Worm (Caenorhabditis elegans) whole organism, L1 larva: ENCODE results near the gene eelo-2.

ENCODE experiments used
- C04F5.9 ChIP-seq: sonication (generic microtip); optimal IDR thresholded peaks from 2 replicates; lab custom pipeline; 2016; ENCODE audit warnings: missing genetic modification characterization, missing compliant biosample characterization
- C16A3.4 ChIP-seq: fragments of 150-350 bp; optimal IDR thresholded peaks from 2 replicates; lab custom pipeline; 2014; ENCODE audit warnings: missing biosample characterization, missing genetic modification characterization
- F16B12.6 ChIP-seq: fragments of 150-350 bp; optimal IDR thresholded peaks from 2 replicates; lab custom pipeline; 2014; ENCODE audit warnings: missing biosample characterization, missing genetic modification characterization
- Y116A8C.19 ChIP-seq: sonication (generic microtip); optimal IDR thresholded peaks from 2 replicates; lab custom pipeline; 2016; ENCODE audit warnings: missing compliant biosample characterization, missing genetic modification characterization, borderline replicate concordance
- aha-1 ChIP-seq: fragments of 150-350 bp; optimal IDR thresholded peaks from 2 replicates; lab custom pipeline; 2014; ENCODE audit warnings: missing biosample characterization, missing genetic modification characterization
- ama-1 ChIP-seq: fragments of 150-350 bp; optimal IDR thresholded peaks from 2 replicates; lab custom pipeline; 2014
- blmp-1 ChIP-seq: fragments of 150-350 bp; optimal IDR thresholded peaks from 2 replicates; lab custom pipeline; 2014; ENCODE audit warnings: missing biosample characterization, missing genetic modification characterization
- ceh-82 ChIP-seq, 3 experiments: fragments of 150-350 bp in 1 of 3; sonication (generic microtip) in 2 of 3; optimal IDR thresholded peaks; 2 replicates each; lab custom pipeline; 2014 to 2017; ENCODE audit warnings: missing biosample characterization in 3 of 3, missing genetic modification characterization in 3 of 3
- ceh-88 ChIP-seq: fragments of 200-800 bp; sonication (Bioruptor generic); IDR thresholded peaks from 2 replicates; pipeline ENCODE4 v1.3.6; 2022; ENCODE audit warnings: missing genetic modification characterization, missing compliant biosample characterization
- dpl-1 ChIP-seq, 3 experiments: fragments of 150-350 bp in 2 of 3; sonication (generic microtip) in 1 of 3; optimal IDR thresholded peaks; 2 replicates each; lab custom pipeline; 2014 to 2017; ENCODE audit warnings: missing biosample characterization in 3 of 3, missing genetic modification characterization in 3 of 3, missing genetic modification reagents in 3 of 3
- dsc-1 ChIP-seq: sonication (generic microtip); optimal IDR thresholded peaks from 2 replicates; lab custom pipeline; 2016; ENCODE audit warnings: mild to moderate bottlenecking, missing genetic modification characterization, missing compliant biosample characterization
- efl-3 ChIP-seq: fragments of 200-800 bp; sonication (Bioruptor generic); optimal IDR thresholded peaks from 2 replicates; lab custom pipeline; 2018; ENCODE audit warnings: mild to moderate bottlenecking, missing genetic modification characterization, missing compliant biosample characterization
- egl-13 ChIP-seq: sonication (generic microtip); optimal IDR thresholded peaks from 2 replicates; lab custom pipeline; 2016; ENCODE audit warnings: missing genotype, missing genetic modification reagents, missing genetic modification characterization, missing compliant biosample characterization
- ets-5 ChIP-seq: fragments of 200-800 bp; sonication (Bioruptor generic); IDR thresholded peaks from 2 replicates; pipeline ENCODE4 v1.3.6; 2022; ENCODE audit warnings: missing genetic modification characterization, missing compliant biosample characterization
- fkh-10 ChIP-seq: sonication (generic microtip); optimal IDR thresholded peaks from 2 replicates; lab custom pipeline; 2017; ENCODE audit warnings: missing biosample characterization, missing genetic modification reagents, missing genetic modification characterization
- fkh-4 ChIP-seq: sonication (generic microtip); optimal IDR thresholded peaks from 2 replicates; lab custom pipeline; 2016; ENCODE audit warnings: missing compliant biosample characterization, missing genetic modification characterization, borderline replicate concordance
- hlh-17 ChIP-seq: fragments of 200-800 bp; sonication (Bioruptor generic); optimal IDR thresholded peaks from 2 replicates; lab custom pipeline; 2018; ENCODE audit warnings: missing genetic modification characterization, mild to moderate bottlenecking, missing compliant biosample characterization, moderate library complexity, borderline replicate concordance
- irx-1 ChIP-seq: sonication (generic microtip); optimal IDR thresholded peaks from 2 replicates; lab custom pipeline; 2016; ENCODE audit warnings: missing genetic modification characterization, missing compliant biosample characterization
- isw-1 ChIP-seq: fragments of 200-800 bp; sonication (Bioruptor generic); IDR thresholded peaks from 2 replicates; pipeline ENCODE4 v1.3.6; 2022; ENCODE audit warnings: missing genetic modification characterization, missing compliant biosample characterization
- jun-1 ChIP-seq: fragments of 150-350 bp; optimal IDR thresholded peaks from 2 replicates; lab custom pipeline; 2014; ENCODE audit warnings: missing biosample characterization, missing genetic modification reagents, missing genetic modification characterization
- lin-13 ChIP-seq: fragments of 150-350 bp; optimal IDR thresholded peaks from 2 replicates; lab custom pipeline; 2014; ENCODE audit warnings: missing biosample characterization, missing genetic modification reagents, missing genetic modification characterization
- lin-35 ChIP-seq, 2 experiments: fragments of 150-350 bp; optimal IDR thresholded peaks; 2 replicates each; lab custom pipeline; 2014; ENCODE audit warnings: missing biosample characterization in 2 of 2, missing genetic modification characterization in 2 of 2, missing genetic modification reagents in 2 of 2
- lir-3 ChIP-seq: sonication (generic microtip); optimal IDR thresholded peaks from 2 replicates; lab custom pipeline; 2016; ENCODE audit warnings: mild to moderate bottlenecking, missing genetic modification characterization, moderate library complexity, missing compliant biosample characterization; ENCODE audit not compliant: poor library complexity
- mep-1 ChIP-seq: fragments of 150-350 bp; optimal IDR thresholded peaks from 2 replicates; lab custom pipeline; 2014; ENCODE audit warnings: missing biosample characterization, missing genetic modification characterization
- nhr-12 ChIP-seq: sonication (generic microtip); optimal IDR thresholded peaks from 2 replicates; lab custom pipeline; 2017; ENCODE audit warnings: missing biosample characterization, missing genetic modification characterization
- nhr-20 ChIP-seq: sonication (generic microtip); optimal IDR thresholded peaks from 2 replicates; lab custom pipeline; 2016; ENCODE audit warnings: mild to moderate bottlenecking, missing genetic modification characterization, missing compliant biosample characterization
- nhr-237 ChIP-seq: fragments of 150-350 bp; optimal IDR thresholded peaks from 2 replicates; lab custom pipeline; 2014; ENCODE audit warnings: missing biosample characterization, missing genetic modification characterization
- nhr-47 ChIP-seq: sonication (generic microtip); optimal IDR thresholded peaks from 2 replicates; lab custom pipeline; 2016; ENCODE audit warnings: mild to moderate bottlenecking, missing genetic modification characterization, moderate library complexity, missing compliant biosample characterization
- nhr-71 ChIP-seq: sonication (generic microtip); optimal IDR thresholded peaks from 2 replicates; lab custom pipeline; 2016; ENCODE audit warnings: mild to moderate bottlenecking, missing genetic modification characterization, moderate library complexity, missing compliant biosample characterization
- nhr-84 ChIP-seq: sonication (generic microtip); optimal IDR thresholded peaks from 2 replicates; lab custom pipeline; 2017; ENCODE audit warnings: missing biosample characterization, missing genetic modification characterization
- pag-3 ChIP-seq: sonication (generic microtip); optimal IDR thresholded peaks from 2 replicates; lab custom pipeline; 2017; ENCODE audit warnings: missing genetic modification characterization, mild to moderate bottlenecking, missing compliant biosample characterization, antibody characterized with exemption, borderline replicate concordance; ENCODE audit not compliant: insufficient read depth
- skn-1 ChIP-seq: fragments of 150-350 bp; optimal IDR thresholded peaks from 2 replicates; lab custom pipeline; 2014; ENCODE audit warnings: missing biosample characterization, missing genetic modification characterization
- snu-23 ChIP-seq: sonication (generic microtip); optimal IDR thresholded peaks from 2 replicates; lab custom pipeline; 2016; ENCODE audit warnings: missing genetic modification characterization, missing compliant biosample characterization
- sox-4 ChIP-seq: sonication (generic microtip); optimal IDR thresholded peaks from 2 replicates; lab custom pipeline; 2016; ENCODE audit warnings: missing genetic modification characterization, missing compliant biosample characterization
- sptf-1 ChIP-seq: fragments of 150-350 bp; optimal IDR thresholded peaks from 2 replicates; lab custom pipeline; 2014; ENCODE audit warnings: missing biosample characterization, missing genetic modification characterization
- sup-37 ChIP-seq: fragments of 200-800 bp; sonication (Bioruptor generic); optimal IDR thresholded peaks from 2 replicates; lab custom pipeline; 2018; ENCODE audit warnings: mild to moderate bottlenecking, missing genetic modification characterization, missing compliant biosample characterization
- swsn-7 ChIP-seq: sonication (generic microtip); optimal IDR thresholded peaks from 2 replicates; lab custom pipeline; 2016; ENCODE audit warnings: missing genetic modification characterization, missing compliant biosample characterization
- tlp-1 ChIP-seq: fragments of 150-350 bp; optimal IDR thresholded peaks from 2 replicates; lab custom pipeline; 2014; ENCODE audit warnings: missing biosample characterization, missing genetic modification characterization
- unc-130 ChIP-seq: fragments of 150-350 bp; optimal IDR thresholded peaks from 2 replicates; lab custom pipeline; 2017; ENCODE audit warnings: missing biosample characterization, missing genetic modification characterization, inconsistent platforms
- unc-30 ChIP-seq: sonication (generic microtip); optimal IDR thresholded peaks from 2 replicates; lab custom pipeline; 2017; ENCODE audit warnings: missing biosample characterization, missing genetic modification characterization
- unc-62 ChIP-seq: fragments of 150-350 bp; optimal IDR thresholded peaks from 2 replicates; lab custom pipeline; 2014; ENCODE audit warnings: missing biosample characterization, missing genetic modification reagents, missing genetic modification characterization
- ztf-11 ChIP-seq, 2 experiments: sonication (generic microtip); optimal IDR thresholded peaks; 2 replicates each; lab custom pipeline; 2016 to 2017; ENCODE audit warnings: missing genetic modification characterization in 2 of 2, missing biosample characterization in 1 of 2, missing compliant biosample characterization in 1 of 2
- ztf-4 ChIP-seq: fragments of 150-350 bp; optimal IDR thresholded peaks from 2 replicates; lab custom pipeline; 2014; ENCODE audit warnings: missing biosample characterization, missing genetic modification characterization

Gene eelo-2

ce11 chrIV:17278363-17278762, 28.4 kb downstream of the eelo-2 start (continued):
- peak; percentile 80 for TF ChIP-seq lir-3
- TF ChIP-seq blmp-1 (tag; lab: Kevin White, UChicago), result peak; percentile 80
- peak; percentile 96 for TF ChIP-seq jun-1 (tag; lab: Kevin White, UChicago)
- no peak for TF ChIP-seq sptf-1 (tag; lab: Kevin White, UChicago)
- peak; percentile 99 for TF ChIP-seq isw-1 (GFP tag; lab: Robert Waterston, UW)
- peak; percentile 93 for TF ChIP-seq sox-4 (tag; lab: Kevin White, UChicago)
- peak; percentile 37 for TF ChIP-seq unc-62
- peak; percentile 99 for TF ChIP-seq dsc-1
- TF ChIP-seq swsn-7 (tag; lab: Kevin White, UChicago), result peak; percentile 99
- peak; percentile 96 for TF ChIP-seq irx-1 (tag; lab: Kevin White, UChicago)
- TF ChIP-seq ceh-88, result peak; percentile 98
- no peak for TF ChIP-seq tlp-1 (tag; lab: Kevin White, UChicago)
- TF ChIP-seq ets-5, result no peak
- TF ChIP-seq snu-23 (GFP tag; lab: Kevin White, UChicago), result peak; percentile 99
- no peak for TF ChIP-seq nhr-12
- TF ChIP-seq mep-1 (tag; lab: Kevin White, UChicago), result peak; percentile 95
- TF ChIP-seq unc-30 (tag; lab: Kevin White, UChicago), result no peak
- TF ChIP-seq fkh-4 (tag; lab: Kevin White, UChicago), result peak; percentile 86
- peak; percentile 99 for TF ChIP-seq egl-13 (tag; lab: Kevin White, UChicago)
- TF ChIP-seq nhr-237 (tag; lab: Kevin White, UChicago), result peak; percentile 92
- TF ChIP-seq ceh-82 (tag; optimal IDR thresholded peaks at IDR 0.05; lab: Kevin White, UChicago), result peak; percentile 94 to 97 (median 95)
- peak; percentile 91 for TF ChIP-seq unc-130
- TF ChIP-seq ama-1 (lab: Kevin White, UChicago), result peak; percentile 61
- peak; percentile 87 for TF ChIP-seq skn-1 (tag; lab: Kevin White, UChicago)
- peak; percentile 92 for TF ChIP-seq lin-13 (GFP tag; lab: Kevin White, UChicago)
- peak; percentile 99 for TF ChIP-seq nhr-20 (tag; lab: Kevin White, UChicago)
- TF ChIP-seq Y116A8C.19 (tag; lab: Kevin White, UChicago), result no peak
- TF ChIP-seq fkh-10 (GFP tag; lab: Kevin White, UChicago), result peak; percentile 99
- TF ChIP-seq hlh-17 (GFP tag; lab: Kevin White, UChicago), result peak; percentile 23
- TF ChIP-seq nhr-84 (tag; lab: Kevin White, UChicago), result no peak
- peak; percentile 74 to 80 (median 77) for TF ChIP-seq dpl-1 (GFP tag; optimal IDR thresholded peaks at IDR 0.05; lab: Kevin White, UChicago)
- TF ChIP-seq F16B12.6 (tag; lab: Kevin White, UChicago), result peak; percentile 49
- peak; percentile 100 for TF ChIP-seq nhr-71 (tag; lab: Kevin White, UChicago)
- TF ChIP-seq efl-3 (GFP tag; lab: Kevin White, UChicago), result peak; percentile 69
- TF ChIP-seq ztf-11 (tag; optimal IDR thresholded peaks at IDR 0.05; lab: Kevin White, UChicago), result peak; percentile 59 to 96
- TF ChIP-seq nhr-47 (tag; lab: Kevin White, UChicago), result peak; percentile 99
- TF ChIP-seq ztf-4 (tag; lab: Kevin White, UChicago), result peak; percentile 95
- peak; percentile 88 for TF ChIP-seq aha-1 (tag; lab: Kevin White, UChicago)
- TF ChIP-seq C04F5.9 (tag; lab: Kevin White, UChicago), result peak; percentile 91
- TF ChIP-seq sup-37 (GFP tag; lab: Kevin White, UChicago), result peak; percentile 97
- TF ChIP-seq pag-3, result no peak
- TF ChIP-seq C16A3.4 (tag; lab: Kevin White, UChicago), result peak; percentile 96
- TF ChIP-seq lin-35 (GFP tag; optimal IDR thresholded peaks at IDR 0.05; lab: Kevin White, UChicago), result peak; percentile 83 to 90
